Worm (Caenorhabditis elegans): Measurements from ENCODE around the gene srh-130.

- no peak for TF ChIP-seq lin-13 (GFP tag; optimal IDR thresholded peaks at IDR 0.05)
- TF ChIP-seq arid-1 (GFP tag; conservative IDR thresholded peaks at IDR 0.05) = no peak
- no peak for TF ChIP-seq pha-4 (GFP tag; IDR thresholded peaks at IDR 0.05)
- TF ChIP-seq pha-4 (tag; optimal IDR thresholded peaks at IDR 0.05) = no peak
- TF ChIP-seq snpc-1.2 (GFP tag; IDR thresholded peaks at IDR 0.05) = no peak
- TF ChIP-seq nhr-25 (tag; optimal IDR thresholded peaks at IDR 0.05; ENCODE audit: borderline replicate concordance, insufficient read depth) = no peak
- TF ChIP-seq ztf-11 (tag; optimal IDR thresholded peaks at IDR 0.05) = no peak
- no peak for TF ChIP-seq nhr-76 (tag; optimal IDR thresholded peaks at IDR 0.05)
- no peak for TF ChIP-seq hmg-1.1 (GFP tag; IDR thresholded peaks at IDR 0.05)
- no peak for TF ChIP-seq nhr-6 (tag; optimal IDR thresholded peaks at IDR 0.05)
These were observed 43.5 kb downstream of the srh-130 start, which contains the start of gene abu-8 for ce11 chrV:5194508-5194907.
